Worm (Caenorhabditis elegans): Measurements from ENCODE around the gene zak-1.

Gene zak-1

ce11 chrIII:6848654-6849204 is 7.9 kb downstream of the zak-1 start, which contains the start of gene dhhc-5:
Gene dhhc-5, minus strand, starts transcription at chrIII:6849059.
- TF ChIP-seq ets-4 (tag; optimal IDR thresholded peaks at IDR 0.05) (no peak), hlh-30 (tag; optimal IDR thresholded peaks at IDR 0.05; ENCODE audit: insufficient read depth) (peak; percentile 0)

ce11 chrIII:6839091-6839490 is 17.5 kb downstream of the zak-1 start:
- TF ChIP-seq gmeb-2 (tag; optimal IDR thresholded peaks at IDR 0.05): no peak
- no peak for TF ChIP-seq ceh-45 (GFP tag; IDR thresholded peaks at IDR 0.05)
- TF ChIP-seq ceh-9 (tag; optimal IDR thresholded peaks at IDR 0.05): no peak
- no peak for TF ChIP-seq npax-4 (tag; optimal IDR thresholded peaks at IDR 0.05)
- TF ChIP-seq ceh-48 (tag; optimal IDR thresholded peaks at IDR 0.05): no peak
- no peak for TF ChIP-seq ztf-16 (tag; optimal IDR thresholded peaks at IDR 0.05)
- no peak for TF ChIP-seq hlh-15 (tag; optimal IDR thresholded peaks at IDR 0.05)
- no peak for TF ChIP-seq ceh-2 (tag; optimal IDR thresholded peaks at IDR 0.05)
- TF ChIP-seq pat-9 (tag; optimal IDR thresholded peaks at IDR 0.05): no peak
- TF ChIP-seq odd-2 (tag; optimal IDR thresholded peaks at IDR 0.05): no peak
- TF ChIP-seq T23F11.4 (GFP tag; optimal IDR thresholded peaks at IDR 0.05): no peak
- no peak for TF ChIP-seq unc-86 (tag; optimal IDR thresholded peaks at IDR 0.05)
- no peak for TF ChIP-seq ceh-31 (tag; optimal IDR thresholded peaks at IDR 0.05)
- TF ChIP-seq unc-55 (GFP tag; optimal IDR thresholded peaks at IDR 0.05): no peak
- TF ChIP-seq ceh-24 (tag; optimal IDR thresholded peaks at IDR 0.05): no peak

- TF ChIP-seq lim-6 (tag; optimal IDR thresholded peaks at IDR 0.05) (no peak), Y22D7AL.16 (tag; optimal IDR thresholded peaks at IDR 0.05) (no peak), pqm-1 (tag; optimal IDR thresholded peaks at IDR 0.05) (no peak), C08G9.2 (tag; optimal IDR thresholded peaks at IDR 0.05) (no peak), dve-1 (tag; optimal IDR thresholded peaks at IDR 0.05) (no peak), unc-3 (GFP tag; conservative IDR thresholded peaks at IDR 0.05) (no peak), unc-3 (tag; optimal IDR thresholded peaks at IDR 0.05) (no peak), tbx-7 (tag; optimal IDR thresholded peaks at IDR 0.05) (no peak), pha-4 (tag; optimal IDR thresholded peaks at IDR 0.05) (no peak), ets-4 (tag; optimal IDR thresholded peaks at IDR 0.05) (no peak), K02D7.2 (tag; optimal IDR thresholded peaks at IDR 0.05) (no peak), ttx-3 (tag; optimal IDR thresholded peaks at IDR 0.05) (no peak), ceh-31 (tag; optimal IDR thresholded peaks at IDR 0.05) (no peak), C38D4.7 (GFP tag; optimal IDR thresholded peaks at IDR 0.05) (no peak), pax-1 (tag; optimal IDR thresholded peaks at IDR 0.05) (no peak), fkh-10 (GFP tag; optimal IDR thresholded peaks at IDR 0.05) (no peak), hlh-30 (tag; optimal IDR thresholded peaks at IDR 0.05; ENCODE audit: insufficient read depth) (no peak), syd-9 (tag; optimal IDR thresholded peaks at IDR 0.05) (no peak)
Measured at ce11 chrIII:6837320-6837719, 19.3 kb downstream of the zak-1 start.

ce11 chrIII:6831312-6831711 is 25.3 kb downstream of the zak-1 start:
- TF ChIP-seq dmd-4 (tag; optimal IDR thresholded peaks at IDR 0.05; ENCODE audit: borderline replicate concordance): no peak
- TF ChIP-seq lin-11 (tag; optimal IDR thresholded peaks at IDR 0.05): no peak
- TF ChIP-seq ceh-34 (tag; optimal IDR thresholded peaks at IDR 0.05): peak; percentile 7
- no peak for TF ChIP-seq unc-42 (tag; optimal IDR thresholded peaks at IDR 0.05)

- TF ChIP-seq elt-2 (tag; optimal IDR thresholded peaks at IDR 0.05) (peak; percentile 50), hlh-30 (tag; optimal IDR thresholded peaks at IDR 0.05; ENCODE audit: insufficient read depth) (peak; percentile 24), T23F11.4 (GFP tag; optimal IDR thresholded peaks at IDR 0.05) (no peak)
Measured at ce11 chrIII:6826137-6826536, 30.5 kb downstream of the zak-1 start.
